Worm (Caenorhabditis elegans) whole organism, midembryonic: ENCODE results near the gene klp-11.

Experiments used
- flt-1 ChIP-seq: fragments of 200-800 bp; sonication (Bioruptor generic); IDR thresholded peaks from 2 replicates; pipeline ENCODE4 v1.3.6; 2022; ENCODE audit warnings: missing genetic modification characterization, missing compliant biosample characterization
- klf-2 ChIP-seq: fragments of 200-800 bp; sonication (Bioruptor generic); conservative IDR thresholded peaks from 2 replicates; pipeline ENCODE4 v1.3.6; 2022; ENCODE audit warnings: missing genetic modification reagents, missing genetic modification characterization, missing compliant biosample characterization
- med-1 ChIP-seq: sonication (generic microtip); optimal IDR thresholded peaks from 2 replicates; lab custom pipeline; 2017; ENCODE audit warnings: missing genetic modification characterization, mild to moderate bottlenecking, missing compliant biosample characterization, antibody characterized with exemption, missing genetic modification reagents; ENCODE audit not compliant: insufficient read depth
- ref-1 ChIP-seq: fragments of 200-800 bp; sonication (Bioruptor generic); conservative IDR thresholded peaks from 2 replicates; pipeline ENCODE4 v1.3.6; 2022; ENCODE audit warnings: missing genetic modification reagents, missing genetic modification characterization, missing compliant biosample characterization

DNA sequence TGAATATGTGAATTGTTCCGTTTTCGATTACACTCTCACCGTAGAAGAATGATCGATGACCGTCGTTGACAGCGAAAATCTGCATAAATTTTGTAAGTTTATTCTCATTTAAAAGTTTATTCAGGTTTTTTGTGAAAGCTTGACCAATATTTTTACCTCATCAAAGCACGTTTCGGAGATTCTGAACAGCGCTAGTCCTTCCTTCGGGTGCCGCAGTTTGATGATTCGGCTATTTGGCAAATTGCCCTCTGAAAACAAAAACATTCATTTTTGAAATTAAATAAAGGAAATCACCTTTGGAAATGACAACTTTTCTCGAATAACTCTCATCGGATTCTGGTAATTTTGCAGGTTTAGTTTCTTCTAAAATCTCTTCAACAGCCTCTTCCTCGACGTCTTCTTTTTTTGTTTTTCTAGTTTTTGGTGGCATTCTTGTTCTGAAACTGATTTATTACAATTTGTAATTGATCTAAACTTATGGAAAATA, 20.9 kb downstream of the klp-11 start, which contains the start of gene F21D5.6:
- TF ChIP-seq med-1 (GFP tag; lab: Kevin White, UChicago), result no peak
- no peak for TF ChIP-seq klf-2 (GFP tag; lab: Robert Waterston, UW)
- TF ChIP-seq flt-1, result 0 out of 2 replicates have a peak, but pooled peaks have one; percentile 33
- no peak for TF ChIP-seq ref-1 (GFP tag; lab: Robert Waterston, UW)
